Worm (Caenorhabditis elegans) whole organism, young adult: ENCODE measurements around the gene wbp-11.

ENCODE experiments used
- B0336.3 ChIP-seq: fragments of 200-800 bp; sonication (Bioruptor generic); IDR thresholded peaks from 2 replicates; pipeline ENCODE4 v1.3.6; 2022; ENCODE audit warnings: missing genetic modification characterization, missing compliant biosample characterization
- C17E4.6 ChIP-seq: fragments of 200-800 bp; sonication (Bioruptor generic); IDR thresholded peaks from 2 replicates; pipeline ENCODE4 v1.3.6; 2022; ENCODE audit warnings: missing genetic modification reagents, missing genetic modification characterization, missing compliant biosample characterization
- D2030.7 ChIP-seq: fragments of 200-800 bp; sonication (Bioruptor generic); IDR thresholded peaks from 2 replicates; pipeline ENCODE4 v1.3.6; 2022; ENCODE audit warnings: missing genetic modification reagents, missing genetic modification characterization, missing compliant biosample characterization
- F33H1.4 ChIP-seq: fragments of 200-800 bp; sonication (Bioruptor generic); IDR thresholded peaks from 2 replicates; pipeline ENCODE4 v1.3.6; 2022; ENCODE audit warnings: missing genetic modification reagents, missing genetic modification characterization, missing compliant biosample characterization
- F49E8.2 ChIP-seq: sonication (generic microtip); optimal IDR thresholded peaks from 3 replicates; lab custom pipeline; 2017; ENCODE audit warnings: missing genetic modification characterization, mild to moderate bottlenecking, missing compliant biosample characterization, antibody characterized with exemption, moderate library complexity; ENCODE audit not compliant: insufficient read depth
- F57A8.1 ChIP-seq: fragments of 200-800 bp; sonication (Bioruptor generic); optimal IDR thresholded peaks from 2 replicates; lab custom pipeline; 2018; ENCODE audit warnings: mild to moderate bottlenecking, missing genetic modification characterization, moderate library complexity, missing compliant biosample characterization
- Y53F4B.3 ChIP-seq: fragments of 200-800 bp; sonication (Bioruptor generic); IDR thresholded peaks from 2 replicates; pipeline ENCODE4 v1.3.6; 2022; ENCODE audit warnings: missing genetic modification reagents, missing genetic modification characterization, missing compliant biosample characterization
- ZK185.1 ChIP-seq: sonication (generic microtip); optimal IDR thresholded peaks from 2 replicates; lab custom pipeline; 2016; ENCODE audit warnings: mild to moderate bottlenecking, missing genetic modification characterization, missing compliant biosample characterization; ENCODE audit not compliant: poor library complexity, severe bottlenecking
- atf-7 ChIP-seq: sonication (generic microtip); optimal IDR thresholded peaks from 2 replicates; lab custom pipeline; 2017; ENCODE audit warnings: mild to moderate bottlenecking, missing genetic modification characterization, missing compliant biosample characterization
- bed-2 ChIP-seq: fragments of 200-800 bp; sonication (Bioruptor generic); IDR thresholded peaks from 2 replicates; pipeline ENCODE4 v1.3.6; 2022; ENCODE audit warnings: missing genetic modification reagents, missing genetic modification characterization, missing compliant biosample characterization
- cebp-1 ChIP-seq, 2 experiments: fragments of 200-800 bp in 1 of 2; sonication (Bioruptor generic) in 1 of 2; sonication (generic microtip) in 1 of 2; IDR thresholded peaks in 1 of 2; optimal IDR thresholded peaks in 1 of 2; 2 replicates each; pipeline versions ENCODE4 v1.3.6 to Lab custom; 2017 to 2022; ENCODE audit warnings: missing compliant biosample characterization in 2 of 2, missing genetic modification characterization in 2 of 2, mild to moderate bottlenecking in 1 of 2, missing genetic modification reagents in 1 of 2, moderate library complexity in 1 of 2
- cebp-2 ChIP-seq: fragments of 200-800 bp; sonication (Bioruptor generic); IDR thresholded peaks from 2 replicates; pipeline ENCODE4 v1.3.6; 2022; ENCODE audit warnings: missing genetic modification characterization, missing compliant biosample characterization
- ceh-27 ChIP-seq: fragments of 200-800 bp; sonication (Bioruptor generic); optimal IDR thresholded peaks from 2 replicates; lab custom pipeline; 2018; ENCODE audit warnings: mild to moderate bottlenecking, missing genetic modification characterization, moderate library complexity, missing compliant biosample characterization
- ceh-40 ChIP-seq: fragments of 200-800 bp; sonication (Bioruptor generic); IDR thresholded peaks from 2 replicates; pipeline ENCODE4 v1.3.6; 2022; ENCODE audit warnings: missing genetic modification characterization, missing compliant biosample characterization
- ceh-91 ChIP-seq: fragments of 200-800 bp; sonication (Bioruptor generic); IDR thresholded peaks from 2 replicates; pipeline ENCODE4 v1.3.6; 2022; ENCODE audit warnings: missing genetic modification reagents, missing genetic modification characterization, missing compliant biosample characterization
- chd-7 ChIP-seq: sonication (generic microtip); optimal IDR thresholded peaks from 2 replicates; lab custom pipeline; 2016; ENCODE audit warnings: mild to moderate bottlenecking, missing genetic modification characterization, moderate library complexity, missing compliant biosample characterization
- dpl-1 ChIP-seq: fragments of 150-350 bp; optimal IDR thresholded peaks from 2 replicates; lab custom pipeline; 2014; ENCODE audit warnings: missing biosample characterization, missing genetic modification reagents, missing genetic modification characterization
- efl-1 ChIP-seq: fragments of 150-350 bp; optimal IDR thresholded peaks from 2 replicates; lab custom pipeline; 2014; ENCODE audit warnings: missing biosample characterization, missing genetic modification reagents, missing genetic modification characterization
- egl-18 ChIP-seq: fragments of 200-800 bp; sonication (Bioruptor generic); IDR thresholded peaks from 2 replicates; pipeline ENCODE4 v1.3.6; 2022; ENCODE audit warnings: missing genetic modification reagents, missing genetic modification characterization, missing compliant biosample characterization
- ekl-4 ChIP-seq: fragments of 200-800 bp; sonication (Bioruptor generic); IDR thresholded peaks from 2 replicates; pipeline ENCODE4 v1.3.6; 2022; ENCODE audit warnings: missing genetic modification reagents, missing genetic modification characterization, missing compliant biosample characterization
- hlh-26 ChIP-seq: fragments of 200-800 bp; sonication (Bioruptor generic); conservative IDR thresholded peaks from 2 replicates; pipeline ENCODE4 v1.3.6; 2022; ENCODE audit warnings: missing genetic modification reagents, missing genetic modification characterization, missing compliant biosample characterization
- hmg-1.2 ChIP-seq: fragments of 200-800 bp; sonication (Bioruptor generic); IDR thresholded peaks from 2 replicates; pipeline ENCODE4 v1.3.6; 2022; ENCODE audit warnings: missing genetic modification reagents, missing genetic modification characterization, missing compliant biosample characterization
- lin-26 ChIP-seq: fragments of 200-800 bp; sonication (Bioruptor generic); IDR thresholded peaks from 2 replicates; pipeline ENCODE4 v1.3.6; 2022; ENCODE audit warnings: missing genetic modification reagents, missing genetic modification characterization, missing compliant biosample characterization
- lin-40 ChIP-seq: sonication (generic microtip); optimal IDR thresholded peaks from 2 replicates; lab custom pipeline; 2016; ENCODE audit warnings: missing genetic modification characterization, mild to moderate bottlenecking, missing compliant biosample characterization, missing genotype, missing genetic modification reagents
- lin-54 ChIP-seq: fragments of 200-800 bp; sonication (Bioruptor generic); optimal IDR thresholded peaks from 2 replicates; lab custom pipeline; 2018; ENCODE audit warnings: mild to moderate bottlenecking, missing genetic modification characterization, missing compliant biosample characterization
- lsl-1 ChIP-seq: fragments of 200-800 bp; sonication (Bioruptor generic); optimal IDR thresholded peaks from 2 replicates; lab custom pipeline; 2018; ENCODE audit warnings: mild to moderate bottlenecking, missing genetic modification characterization, moderate library complexity, missing compliant biosample characterization
- lsy-27 ChIP-seq: sonication (generic microtip); optimal IDR thresholded peaks from 2 replicates; lab custom pipeline; 2017; ENCODE audit warnings: missing genetic modification characterization, mild to moderate bottlenecking, missing compliant biosample characterization, antibody characterized with exemption, missing genotype, borderline replicate concordance; ENCODE audit not compliant: insufficient read depth
- madf-10 ChIP-seq: sonication (generic microtip); optimal IDR thresholded peaks from 2 replicates; lab custom pipeline; 2016; ENCODE audit warnings: mild to moderate bottlenecking, missing genetic modification characterization, missing compliant biosample characterization
- madf-6 ChIP-seq: fragments of 200-800 bp; sonication (Bioruptor generic); IDR thresholded peaks from 2 replicates; pipeline ENCODE4 v1.3.6; 2022; ENCODE audit warnings: missing genetic modification reagents, missing genetic modification characterization, missing compliant biosample characterization
- madf-8 ChIP-seq: fragments of 200-800 bp; sonication (Bioruptor generic); conservative IDR thresholded peaks from 2 replicates; pipeline ENCODE4 v1.3.6; 2022; ENCODE audit warnings: missing genetic modification reagents, missing genetic modification characterization, missing compliant biosample characterization
- nfyb-1 ChIP-seq: fragments of 200-800 bp; sonication (Bioruptor generic); IDR thresholded peaks from 2 replicates; pipeline ENCODE4 v1.3.6; 2022; ENCODE audit warnings: missing genetic modification reagents, missing genetic modification characterization, missing compliant biosample characterization
- nhr-80 ChIP-seq: sonication (generic microtip); optimal IDR thresholded peaks from 2 replicates; lab custom pipeline; 2016; ENCODE audit warnings: missing genetic modification characterization, missing compliant biosample characterization
- pbrm-1 ChIP-seq: fragments of 200-800 bp; sonication (Bioruptor generic); IDR thresholded peaks from 2 replicates; pipeline ENCODE4 v1.3.6; 2022; ENCODE audit warnings: missing genetic modification reagents, missing genetic modification characterization, missing compliant biosample characterization
- snpc-1.1 ChIP-seq: sonication (generic microtip); optimal IDR thresholded peaks from 2 replicates; lab custom pipeline; 2017; ENCODE audit warnings: missing genetic modification characterization, mild to moderate bottlenecking, missing compliant biosample characterization, antibody characterized with exemption, moderate library complexity, missing genotype, missing genetic modification reagents; ENCODE audit not compliant: insufficient read depth
- snpc-3.4 ChIP-seq: sonication (generic microtip); optimal IDR thresholded peaks from 2 replicates; lab custom pipeline; 2017; ENCODE audit warnings: missing genetic modification characterization, mild to moderate bottlenecking, missing compliant biosample characterization, antibody characterized with exemption, moderate library complexity, missing genotype, missing genetic modification reagents
- snpc-4 ChIP-seq, 5 experiments: fragments of 150-350 bp in 1 of 5; sonication (generic microtip) in 4 of 5; optimal IDR thresholded peaks; 2 replicates each; lab custom pipeline; 2014 to 2018; ENCODE audit warnings: missing genetic modification characterization in 5 of 5, missing biosample characterization in 3 of 5, antibody characterized with exemption in 2 of 5, mild to moderate bottlenecking in 2 of 5, missing compliant biosample characterization in 2 of 5, missing genotype in 2 of 5, moderate library complexity in 2 of 5, missing genetic modification reagents in 1 of 5
- unc-130 ChIP-seq: sonication (generic microtip); optimal IDR thresholded peaks from 2 replicates; lab custom pipeline; 2016; ENCODE audit warnings: missing genetic modification reagents, missing genetic modification characterization, missing compliant biosample characterization
- xnd-1 ChIP-seq: sonication (generic microtip); optimal IDR thresholded peaks from 2 replicates; lab custom pipeline; 2016; ENCODE audit warnings: missing genotype, missing genetic modification reagents, missing genetic modification characterization, missing compliant biosample characterization
- zfh-2 ChIP-seq: fragments of 200-800 bp; sonication (Bioruptor generic); conservative IDR thresholded peaks from 2 replicates; pipeline ENCODE4 v1.3.6; 2022; ENCODE audit warnings: missing genetic modification reagents, missing genetic modification characterization, missing compliant biosample characterization
- ztf-22 ChIP-seq: fragments of 200-800 bp; sonication (Bioruptor generic); optimal IDR thresholded peaks from 2 replicates; lab custom pipeline; 2018; ENCODE audit warnings: mild to moderate bottlenecking, missing genetic modification characterization, moderate library complexity, missing compliant biosample characterization

Gene wbp-11

ce11 chrII:10168905-10169782 is 3.6 kb upstream of the wbp-11 start, which contains the start of gene daf-19 (continued):
- TF ChIP-seq F57A8.1 (GFP tag; lab: Kevin White, UChicago) = no peak
- TF ChIP-seq ekl-4 (GFP tag; lab: Robert Waterston, UW) = 0 out of 2 replicates have a peak, but pooled peaks have one; percentile 33
- peak; percentile 40 for TF ChIP-seq chd-7
- TF ChIP-seq nhr-80 (tag; lab: Kevin White, UChicago) = peak; percentile 35
- no peak for TF ChIP-seq lsy-27
- peak; percentile 70 for TF ChIP-seq zfh-2 (GFP tag; lab: Robert Waterston, UW)
- no peak for TF ChIP-seq ZK185.1 (tag; lab: Kevin White, UChicago)
- no peak for TF ChIP-seq snpc-1.1
- peak; percentile 4 for TF ChIP-seq atf-7
- no peak for TF ChIP-seq unc-130
- TF ChIP-seq hmg-1.2 (GFP tag; lab: Robert Waterston, UW) = peak; percentile 64; the same call in 1 of the 2 replicates
- TF ChIP-seq nfyb-1 (GFP tag; lab: Robert Waterston, UW) = peak; percentile 79
- TF ChIP-seq lin-40 (tag; lab: Kevin White, UChicago) = peak; percentile 23
- TF ChIP-seq D2030.7 = no peak
- TF ChIP-seq cebp-2 (GFP tag; lab: Robert Waterston, UW) = no peak

ce11 chrII:10170837-10171318 is 1.8 kb upstream of the wbp-11 start, which contains the start of gene gpd-4:
Gene gpd-4, plus strand, starts transcription at chrII:10171268.
- TF ChIP-seq madf-6 (peak; percentile 81), F57A8.1 (GFP tag; lab: Kevin White, UChicago) (no peak), hlh-26 (GFP tag; lab: Robert Waterston, UW) (no peak), madf-8 (GFP tag; lab: Robert Waterston, UW) (peak; percentile 75), D2030.7 (0 out of 2 replicates have a peak, but pooled peaks have one; percentile 40), ceh-27 (no peak), ceh-91 (GFP tag; lab: Robert Waterston, UW) (peak; percentile 82), ZK185.1 (tag; lab: Kevin White, UChicago) (no peak), xnd-1 (tag; lab: Kevin White, UChicago) (peak; percentile 47), snpc-4 (GFP tag; optimal IDR thresholded peaks at IDR 0.05; lab: Kevin White, UChicago) (no peak), snpc-4 (tag; optimal IDR thresholded peaks at IDR 0.05; lab: Kevin White, UChicago) (peak in 1 of 4 experiments; percentile 30), lsl-1 (GFP tag; lab: Kevin White, UChicago) (peak; percentile 39), dpl-1 (GFP tag; lab: Kevin White, UChicago) (peak; percentile 31), efl-1 (peak; percentile 90), atf-7 (no peak), F33H1.4 (peak; percentile 82), Y53F4B.3 (GFP tag; lab: Robert Waterston, UW) (no peak), lin-54 (no peak), snpc-3.4 (tag; lab: Kevin White, UChicago) (peak; percentile 7)

ce11 chrII:10174338-10174737 is 1.6 kb downstream of the wbp-11 start, which contains the start of gene F33H1.4:
Gene F33H1.4, plus strand, starts transcription at chrII:10174648.
- TF ChIP-seq B0336.3 (GFP tag; lab: Robert Waterston, UW) = 0 out of 2 replicates have a peak, but pooled peaks have one; percentile 48
- TF ChIP-seq nfyb-1 (GFP tag; lab: Robert Waterston, UW) = 0 out of 2 replicates have a peak, but pooled peaks have one; percentile 48
- no peak for TF ChIP-seq egl-18
- TF ChIP-seq unc-130 = peak; percentile 31
- no peak for TF ChIP-seq ceh-91 (GFP tag; lab: Robert Waterston, UW)
- peak; percentile 33 for TF ChIP-seq lsl-1 (GFP tag; lab: Kevin White, UChicago)
- no peak for TF ChIP-seq lin-26 (GFP tag; lab: Robert Waterston, UW)
- TF ChIP-seq cebp-1 (GFP tag; IDR thresholded peaks at IDR 0.05; lab: Robert Waterston, UW) = no peak
- peak; percentile 79 for TF ChIP-seq cebp-1 (tag; optimal IDR thresholded peaks at IDR 0.05; lab: Kevin White, UChicago)
- TF ChIP-seq F57A8.1 (GFP tag; lab: Kevin White, UChicago) = no peak
- no peak for TF ChIP-seq ceh-40
- peak; percentile 80 for TF ChIP-seq F33H1.4
- TF ChIP-seq C17E4.6 (GFP tag; lab: Robert Waterston, UW) = no peak
- TF ChIP-seq madf-10 (tag; lab: Kevin White, UChicago) = peak; percentile 6
- TF ChIP-seq ztf-22 (GFP tag; lab: Kevin White, UChicago) = no peak
- peak; percentile 60 for TF ChIP-seq F49E8.2 (tag; lab: Kevin White, UChicago)
- TF ChIP-seq madf-6 = peak; percentile 57
- TF ChIP-seq pbrm-1 = peak; percentile 44; the same call in 1 of the 2 replicates
- no peak for TF ChIP-seq bed-2 (GFP tag; lab: Robert Waterston, UW)
